Worm (Caenorhabditis elegans) whole organism, young adult: Measurements from ENCODE around the gene ZK550.6.

Source experiments
- B0019.2 ChIP-seq: fragments of 200-800 bp; sonication (Bioruptor generic); conservative IDR thresholded peaks from 2 replicates; pipeline ENCODE4 v1.3.6; 2022; ENCODE audit warnings: missing genetic modification reagents, missing genetic modification characterization, missing compliant biosample characterization
- C06A6.2 ChIP-seq: fragments of 200-800 bp; sonication (Bioruptor generic); conservative IDR thresholded peaks from 2 replicates; pipeline ENCODE4 v1.3.6; 2022; ENCODE audit warnings: missing genetic modification characterization, missing compliant biosample characterization
- D2030.7 ChIP-seq: fragments of 200-800 bp; sonication (Bioruptor generic); IDR thresholded peaks from 2 replicates; pipeline ENCODE4 v1.3.6; 2022; ENCODE audit warnings: missing genetic modification reagents, missing genetic modification characterization, missing compliant biosample characterization
- F49E8.2 ChIP-seq: sonication (generic microtip); optimal IDR thresholded peaks from 3 replicates; lab custom pipeline; 2017; ENCODE audit warnings: missing genetic modification characterization, mild to moderate bottlenecking, missing compliant biosample characterization, antibody characterized with exemption, moderate library complexity; ENCODE audit not compliant: insufficient read depth
- F55B11.4 ChIP-seq: sonication (generic microtip); optimal IDR thresholded peaks from 2 replicates; lab custom pipeline; 2016; ENCODE audit warnings: missing compliant biosample characterization, missing genetic modification characterization, borderline replicate concordance; ENCODE audit not compliant: insufficient read depth
- T07F8.4 ChIP-seq: sonication (generic microtip); optimal IDR thresholded peaks from 2 replicates; lab custom pipeline; 2016; ENCODE audit warnings: mild to moderate bottlenecking, missing genetic modification characterization, moderate library complexity, missing compliant biosample characterization
- Y67H2A.10 ChIP-seq: fragments of 200-800 bp; sonication (Bioruptor generic); conservative IDR thresholded peaks from 2 replicates; pipeline ENCODE4 v1.3.6; 2022; ENCODE audit warnings: missing genetic modification reagents, missing genetic modification characterization, missing compliant biosample characterization
- ZK185.1 ChIP-seq: sonication (generic microtip); optimal IDR thresholded peaks from 2 replicates; lab custom pipeline; 2016; ENCODE audit warnings: mild to moderate bottlenecking, missing genetic modification characterization, missing compliant biosample characterization; ENCODE audit not compliant: poor library complexity, severe bottlenecking
- akir-1 ChIP-seq: fragments of 200-800 bp; sonication (Bioruptor generic); optimal IDR thresholded peaks from 2 replicates; lab custom pipeline; 2018; ENCODE audit warnings: mild to moderate bottlenecking, missing genetic modification characterization, moderate library complexity, missing compliant biosample characterization
- athp-1 ChIP-seq: sonication (generic microtip); optimal IDR thresholded peaks from 2 replicates; lab custom pipeline; 2017; ENCODE audit warnings: mild to moderate bottlenecking, missing genetic modification characterization, missing compliant biosample characterization
- attf-3 ChIP-seq: fragments of 200-800 bp; sonication (Bioruptor generic); conservative IDR thresholded peaks from 2 replicates; pipeline ENCODE4 v1.3.6; 2022; ENCODE audit warnings: missing genetic modification reagents, missing genetic modification characterization, missing compliant biosample characterization
- attf-5 ChIP-seq: fragments of 200-800 bp; sonication (Bioruptor generic); optimal IDR thresholded peaks from 2 replicates; lab custom pipeline; 2018; ENCODE audit warnings: mild to moderate bottlenecking, missing genetic modification characterization, missing compliant biosample characterization
- attf-6 ChIP-seq: fragments of 200-800 bp; sonication (Bioruptor generic); IDR thresholded peaks from 2 replicates; pipeline ENCODE4 v1.3.6; 2022; ENCODE audit warnings: missing genetic modification reagents, missing genetic modification characterization, missing compliant biosample characterization
- bed-2 ChIP-seq: fragments of 200-800 bp; sonication (Bioruptor generic); IDR thresholded peaks from 2 replicates; pipeline ENCODE4 v1.3.6; 2022; ENCODE audit warnings: missing genetic modification reagents, missing genetic modification characterization, missing compliant biosample characterization
- cebp-1 ChIP-seq, 2 experiments: fragments of 200-800 bp in 1 of 2; sonication (Bioruptor generic) in 1 of 2; sonication (generic microtip) in 1 of 2; IDR thresholded peaks in 1 of 2; optimal IDR thresholded peaks in 1 of 2; 2 replicates each; pipeline versions ENCODE4 v1.3.6 to Lab custom; 2017 to 2022; ENCODE audit warnings: missing compliant biosample characterization in 2 of 2, missing genetic modification characterization in 2 of 2, mild to moderate bottlenecking in 1 of 2, missing genetic modification reagents in 1 of 2, moderate library complexity in 1 of 2
- cebp-2 ChIP-seq: fragments of 200-800 bp; sonication (Bioruptor generic); IDR thresholded peaks from 2 replicates; pipeline ENCODE4 v1.3.6; 2022; ENCODE audit warnings: missing genetic modification characterization, missing compliant biosample characterization
- ceh-27 ChIP-seq: fragments of 200-800 bp; sonication (Bioruptor generic); optimal IDR thresholded peaks from 2 replicates; lab custom pipeline; 2018; ENCODE audit warnings: mild to moderate bottlenecking, missing genetic modification characterization, moderate library complexity, missing compliant biosample characterization
- ceh-79 ChIP-seq: sonication (generic microtip); optimal IDR thresholded peaks from 2 replicates; lab custom pipeline; 2017; ENCODE audit warnings: mild to moderate bottlenecking, missing genetic modification characterization, missing compliant biosample characterization
- chd-7 ChIP-seq: sonication (generic microtip); optimal IDR thresholded peaks from 2 replicates; lab custom pipeline; 2016; ENCODE audit warnings: mild to moderate bottlenecking, missing genetic modification characterization, moderate library complexity, missing compliant biosample characterization
- dpff-1 ChIP-seq: sonication (generic microtip); optimal IDR thresholded peaks from 2 replicates; lab custom pipeline; 2017; ENCODE audit warnings: mild to moderate bottlenecking, missing genetic modification characterization, missing compliant biosample characterization
- dpl-1 ChIP-seq: fragments of 150-350 bp; optimal IDR thresholded peaks from 2 replicates; lab custom pipeline; 2014; ENCODE audit warnings: missing biosample characterization, missing genetic modification reagents, missing genetic modification characterization
- efl-1 ChIP-seq: fragments of 150-350 bp; optimal IDR thresholded peaks from 2 replicates; lab custom pipeline; 2014; ENCODE audit warnings: missing biosample characterization, missing genetic modification reagents, missing genetic modification characterization
- egl-44 ChIP-seq: fragments of 200-800 bp; sonication (Bioruptor generic); IDR thresholded peaks from 2 replicates; pipeline ENCODE4 v1.3.6; 2022; ENCODE audit warnings: missing genetic modification reagents, missing genetic modification characterization, missing compliant biosample characterization
- egrh-3 ChIP-seq: fragments of 200-800 bp; sonication (Bioruptor generic); IDR thresholded peaks from 2 replicates; pipeline ENCODE4 v1.3.6; 2022; ENCODE audit warnings: missing genetic modification reagents, missing genetic modification characterization, missing compliant biosample characterization
- ekl-4 ChIP-seq: fragments of 200-800 bp; sonication (Bioruptor generic); IDR thresholded peaks from 2 replicates; pipeline ENCODE4 v1.3.6; 2022; ENCODE audit warnings: missing genetic modification reagents, missing genetic modification characterization, missing compliant biosample characterization
- him-1 ChIP-seq: sonication (generic microtip); optimal IDR thresholded peaks from 2 replicates; lab custom pipeline; 2016; ENCODE audit warnings: missing genotype, missing genetic modification reagents, missing genetic modification characterization, missing compliant biosample characterization
- hsf-1 ChIP-seq: fragments of 200-800 bp; sonication (Bioruptor generic); IDR thresholded peaks from 2 replicates; pipeline ENCODE4 v1.3.6; 2022; ENCODE audit warnings: missing genetic modification reagents, missing genetic modification characterization, missing compliant biosample characterization
- lin-35 ChIP-seq, 3 experiments: fragments of 150-350 bp in 2 of 3; sonication (generic microtip) in 1 of 3; optimal IDR thresholded peaks; 2 replicates each; lab custom pipeline; 2014 to 2018; ENCODE audit warnings: missing biosample characterization in 3 of 3, missing genetic modification characterization in 3 of 3, missing genetic modification reagents in 3 of 3
- lin-40 ChIP-seq: sonication (generic microtip); optimal IDR thresholded peaks from 2 replicates; lab custom pipeline; 2016; ENCODE audit warnings: missing genetic modification characterization, mild to moderate bottlenecking, missing compliant biosample characterization, missing genotype, missing genetic modification reagents
- madf-6 ChIP-seq: fragments of 200-800 bp; sonication (Bioruptor generic); IDR thresholded peaks from 2 replicates; pipeline ENCODE4 v1.3.6; 2022; ENCODE audit warnings: missing genetic modification reagents, missing genetic modification characterization, missing compliant biosample characterization
- madf-8 ChIP-seq: fragments of 200-800 bp; sonication (Bioruptor generic); conservative IDR thresholded peaks from 2 replicates; pipeline ENCODE4 v1.3.6; 2022; ENCODE audit warnings: missing genetic modification reagents, missing genetic modification characterization, missing compliant biosample characterization
- mcd-1 ChIP-seq: fragments of 200-800 bp; sonication (Bioruptor generic); IDR thresholded peaks from 2 replicates; pipeline ENCODE4 v1.3.6; 2022; ENCODE audit warnings: missing genetic modification reagents, missing genetic modification characterization, missing compliant biosample characterization
- mes-4 ChIP-seq: sonication (generic microtip); optimal IDR thresholded peaks from 2 replicates; lab custom pipeline; 2016; ENCODE audit warnings: missing genotype, missing genetic modification characterization, missing compliant biosample characterization
- nfya-2 ChIP-seq: fragments of 200-800 bp; sonication (Bioruptor generic); IDR thresholded peaks from 2 replicates; pipeline ENCODE4 v1.3.6; 2022; ENCODE audit warnings: missing genetic modification reagents, missing genetic modification characterization, missing compliant biosample characterization
- pha-4 ChIP-seq: fragments of 150-350 bp; sonication (generic microtip); optimal IDR thresholded peaks from 2 replicates; lab custom pipeline; 2014; ENCODE audit warnings: missing biosample characterization, missing genetic modification reagents, missing genetic modification characterization
- rcor-1 ChIP-seq: fragments of 200-800 bp; sonication (Bioruptor generic); IDR thresholded peaks from 2 replicates; pipeline ENCODE4 v1.3.6; 2022; ENCODE audit warnings: missing genetic modification reagents, missing genetic modification characterization, missing compliant biosample characterization
- snpc-1.3 ChIP-seq: sonication (generic microtip); optimal IDR thresholded peaks from 2 replicates; lab custom pipeline; 2017; ENCODE audit warnings: missing genetic modification characterization, mild to moderate bottlenecking, missing compliant biosample characterization, antibody characterized with exemption, moderate library complexity, missing genotype, missing genetic modification reagents; ENCODE audit not compliant: insufficient read depth
- snpc-4 ChIP-seq, 5 experiments: fragments of 150-350 bp in 1 of 5; sonication (generic microtip) in 4 of 5; optimal IDR thresholded peaks; 2 replicates each; lab custom pipeline; 2014 to 2018; ENCODE audit warnings: missing genetic modification characterization in 5 of 5, missing biosample characterization in 3 of 5, antibody characterized with exemption in 2 of 5, mild to moderate bottlenecking in 2 of 5, missing compliant biosample characterization in 2 of 5, missing genotype in 2 of 5, moderate library complexity in 2 of 5, missing genetic modification reagents in 1 of 5
- tbp1 ChIP-seq: fragments of 200-800 bp; sonication (Bioruptor generic); optimal IDR thresholded peaks from 2 replicates; lab custom pipeline; 2018; ENCODE audit warnings: mild to moderate bottlenecking, missing genetic modification characterization, missing compliant biosample characterization
- tlf-1 ChIP-seq: fragments of 200-800 bp; sonication (Bioruptor generic); optimal IDR thresholded peaks from 2 replicates; lab custom pipeline; 2018; ENCODE audit warnings: mild to moderate bottlenecking, missing genetic modification characterization, missing compliant biosample characterization
- unc-62 ChIP-seq: fragments of 150-350 bp; optimal IDR thresholded peaks from 2 replicates; lab custom pipeline; 2014; ENCODE audit warnings: missing biosample characterization, missing genetic modification reagents, missing genetic modification characterization
- xnd-1 ChIP-seq: sonication (generic microtip); optimal IDR thresholded peaks from 2 replicates; lab custom pipeline; 2016; ENCODE audit warnings: missing genotype, missing genetic modification reagents, missing genetic modification characterization, missing compliant biosample characterization
- zfh-2 ChIP-seq: fragments of 200-800 bp; sonication (Bioruptor generic); conservative IDR thresholded peaks from 2 replicates; pipeline ENCODE4 v1.3.6; 2022; ENCODE audit warnings: missing genetic modification reagents, missing genetic modification characterization, missing compliant biosample characterization
- ztf-25 ChIP-seq: fragments of 200-800 bp; sonication (Bioruptor generic); IDR thresholded peaks from 2 replicates; pipeline ENCODE4 v1.3.6; 2022; ENCODE audit warnings: missing genetic modification reagents, missing genetic modification characterization, missing compliant biosample characterization
- ztf-26 ChIP-seq: sonication (generic microtip); optimal IDR thresholded peaks from 2 replicates; lab custom pipeline; 2017; ENCODE audit warnings: missing genetic modification characterization, missing compliant biosample characterization
- ztf-28 ChIP-seq: fragments of 200-800 bp; sonication (Bioruptor generic); IDR thresholded peaks from 2 replicates; pipeline ENCODE4 v1.3.6; 2022; ENCODE audit warnings: missing genetic modification reagents, missing genetic modification characterization, missing compliant biosample characterization
- ztf-6 ChIP-seq: fragments of 200-800 bp; sonication (Bioruptor generic); IDR thresholded peaks from 2 replicates; pipeline ENCODE4 v1.3.6; 2022; ENCODE audit warnings: missing genetic modification reagents, missing genetic modification characterization, missing compliant biosample characterization

ZK550.6 gene

ce11 chrIV:17268628-17269027 lies 6.3 kb upstream of the ZK550.6 start (continued):
- TF ChIP-seq rcor-1 (peak; percentile 30; the same call in 1 of the 2 replicates), attf-3 (GFP tag; lab: Robert Waterston, UW) (no peak), attf-6 (GFP tag; lab: Robert Waterston, UW) (no peak), mcd-1 (peak; percentile 33; the same call in 1 of the 2 replicates), F55B11.4 (tag; lab: Kevin White, UChicago) (no peak), madf-8 (GFP tag; lab: Robert Waterston, UW) (no peak), lin-35 (GFP tag; optimal IDR thresholded peaks at IDR 0.05; lab: Kevin White, UChicago) (peak in 1 of 3 experiments; percentile 9), ekl-4 (no peak), C06A6.2 (GFP tag; lab: Robert Waterston, UW) (no peak), B0019.2 (GFP tag; lab: Robert Waterston, UW) (no peak), mes-4 (no peak), ceh-79 (tag; lab: Kevin White, UChicago) (no peak), nfya-2 (GFP tag; lab: Robert Waterston, UW) (no peak), T07F8.4 (no peak), madf-6 (no peak), ztf-25 (GFP tag; lab: Robert Waterston, UW) (no peak), egl-44 (GFP tag; lab: Robert Waterston, UW) (no peak), him-1 (tag; lab: Kevin White, UChicago) (no peak), ztf-6 (no peak), Y67H2A.10 (GFP tag; lab: Robert Waterston, UW) (no peak), zfh-2 (no peak), snpc-4 (GFP tag; optimal IDR thresholded peaks at IDR 0.05; lab: Kevin White, UChicago) (no peak), snpc-4 (tag; optimal IDR thresholded peaks at IDR 0.05; lab: Kevin White, UChicago) (peak in 1 of 4 experiments; percentile 37), dpff-1 (no peak), unc-62 (GFP tag; lab: Kevin White, UChicago) (no peak), snpc-1.3 (tag; lab: Kevin White, UChicago) (no peak), cebp-1 (GFP tag; IDR thresholded peaks at IDR 0.05; lab: Robert Waterston, UW) (peak; percentile 46; the same call in 1 of the 2 replicates), cebp-1 (tag; optimal IDR thresholded peaks at IDR 0.05; lab: Kevin White, UChicago) (peak; percentile 86), ZK185.1 (tag; lab: Kevin White, UChicago) (peak; percentile 2), attf-5 (no peak), lin-40 (no peak), egrh-3 (no peak), akir-1 (no peak)

DNA sequence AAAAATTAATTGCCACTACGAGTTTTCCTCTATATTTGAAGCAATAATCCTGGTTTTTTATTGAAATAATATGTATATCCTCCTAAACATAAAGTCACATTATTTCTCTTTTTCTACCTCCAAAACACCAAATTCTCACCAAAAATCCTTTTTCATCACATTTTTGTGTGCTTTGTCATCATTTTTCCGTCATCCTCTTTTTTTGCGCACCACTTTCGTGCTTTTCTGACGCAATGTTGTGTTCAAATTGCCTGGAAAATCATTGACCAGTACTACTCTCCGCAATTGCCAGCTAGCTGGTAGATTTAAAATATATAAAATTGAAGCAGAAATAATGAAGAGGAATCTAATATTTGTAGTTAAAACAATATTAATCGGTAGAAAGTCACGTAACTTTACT lies 5.8 kb upstream of the ZK550.6 start:
- TF ChIP-seq pha-4 (no peak), athp-1 (tag; lab: Kevin White, UChicago) (no peak), D2030.7 (GFP tag; lab: Robert Waterston, UW) (no peak), xnd-1 (no peak), tlf-1 (GFP tag; lab: Kevin White, UChicago) (no peak), egrh-3 (no peak), ceh-27 (no peak), snpc-1.3 (tag; lab: Kevin White, UChicago) (no peak), ztf-26 (tag; lab: Kevin White, UChicago) (no peak), cebp-2 (no peak), ztf-28 (GFP tag; lab: Robert Waterston, UW) (no peak), bed-2 (no peak), efl-1 (GFP tag; lab: Kevin White, UChicago) (no peak), ekl-4 (no peak), tbp1 (no peak), F49E8.2 (no peak), cebp-1 (GFP tag; IDR thresholded peaks at IDR 0.05; lab: Robert Waterston, UW) (no peak), cebp-1 (tag; optimal IDR thresholded peaks at IDR 0.05; lab: Kevin White, UChicago) (no peak), chd-7 (tag; lab: Kevin White, UChicago) (no peak), hsf-1 (no peak), dpl-1 (GFP tag; lab: Kevin White, UChicago) (no peak)
